Worm (Caenorhabditis elegans) whole organism, L4 larva: Measurements from ENCODE around the gene R05A10.4.
A peak's percentile ranks its signal among the peaks of the same experiment; 100 is the strongest.

Experiments used
- F26F4.8 ChIP-seq: fragments of 200-800 bp; sonication (Bioruptor generic); conservative IDR thresholded peaks from 2 replicates; pipeline ENCODE4 v1.3.6; 2022; ENCODE audit warnings: missing genetic modification characterization, missing compliant biosample characterization
- Y105C5A.15 ChIP-seq: fragments of 200-800 bp; sonication (Bioruptor generic); IDR thresholded peaks from 2 replicates; pipeline ENCODE4 v1.3.6; 2022; ENCODE audit warnings: missing genetic modification characterization, missing compliant biosample characterization
- aha-1 ChIP-seq: fragments of 150-350 bp; peaks from one replicate; lab custom pipeline; 2014; ENCODE audit warnings: missing biosample characterization, missing genetic modification characterization
- ama-1 ChIP-seq: fragments of 150-350 bp; optimal IDR thresholded peaks from 2 replicates; lab custom pipeline; 2014; ENCODE audit warnings: inconsistent platforms, mixed read lengths
- attf-4 ChIP-seq: sonication (generic microtip); optimal IDR thresholded peaks from 3 replicates; lab custom pipeline; 2017; ENCODE audit warnings: missing biosample characterization, missing genetic modification characterization
- ceh-20 ChIP-seq: fragments of 200-800 bp; sonication (Bioruptor generic); IDR thresholded peaks from 2 replicates; pipeline ENCODE4 v1.3.6; 2022; ENCODE audit warnings: missing genetic modification reagents, missing genetic modification characterization, missing compliant biosample characterization
- ces-1 ChIP-seq: fragments of 150-350 bp; sonication (generic microtip); optimal IDR thresholded peaks from 4 replicates; lab custom pipeline; 2014; ENCODE audit warnings: missing biosample characterization, missing genetic modification reagents, missing genetic modification characterization
- daf-16 ChIP-seq, 3 experiments: sonication (generic microtip); optimal IDR thresholded peaks; 2 replicates each; lab custom pipeline; 2016 to 2017; ENCODE audit warnings: missing genetic modification characterization in 3 of 3, missing genetic modification reagents in 3 of 3, mild to moderate bottlenecking in 2 of 3, missing compliant biosample characterization in 2 of 3, missing biosample characterization in 1 of 3, moderate library complexity in 1 of 3
- daf-19 ChIP-seq: fragments of 200-800 bp; sonication (Bioruptor generic); conservative IDR thresholded peaks from 2 replicates; pipeline ENCODE4 v1.3.6; 2022; ENCODE audit warnings: missing genetic modification characterization, missing compliant biosample characterization
- dmd-6 ChIP-seq: fragments of 200-800 bp; sonication (Bioruptor generic); IDR thresholded peaks from 2 replicates; pipeline ENCODE4 v1.3.6; 2022; ENCODE audit warnings: missing genetic modification reagents, missing genetic modification characterization, missing compliant biosample characterization
- dmd-8 ChIP-seq: fragments of 200-800 bp; sonication (Bioruptor generic); IDR thresholded peaks from 2 replicates; pipeline ENCODE4 v1.3.6; 2022; ENCODE audit warnings: missing genetic modification characterization, missing compliant biosample characterization
- dve-1 ChIP-seq: sonication (generic microtip); optimal IDR thresholded peaks from 2 replicates; lab custom pipeline; 2017; ENCODE audit warnings: antibody characterized with exemption, mild to moderate bottlenecking, missing genetic modification characterization, missing compliant biosample characterization; ENCODE audit not compliant: insufficient read depth
- fkh-10 ChIP-seq: fragments of 150-350 bp; optimal IDR thresholded peaks from 2 replicates; lab custom pipeline; 2014; ENCODE audit warnings: missing biosample characterization, missing genetic modification reagents, missing genetic modification characterization
- gei-8 ChIP-seq: fragments of 200-800 bp; sonication (Bioruptor generic); optimal IDR thresholded peaks from 2 replicates; lab custom pipeline; 2018; ENCODE audit warnings: mild to moderate bottlenecking, missing genetic modification characterization, missing compliant biosample characterization
- hif-1 ChIP-seq, 2 experiments: sonication (generic microtip); optimal IDR thresholded peaks; 2 replicates each; lab custom pipeline; 2016 to 2017; ENCODE audit warnings: missing compliant biosample characterization in 2 of 2, missing genetic modification characterization in 2 of 2, missing genetic modification reagents in 2 of 2, missing genotype in 2 of 2, mild to moderate bottlenecking in 1 of 2
- hlh-30 ChIP-seq: sonication (generic microtip); optimal IDR thresholded peaks from 2 replicates; lab custom pipeline; 2017; ENCODE audit warnings: antibody characterized with exemption, mild to moderate bottlenecking, missing genetic modification characterization, missing compliant biosample characterization; ENCODE audit not compliant: insufficient read depth
- lin-1 ChIP-seq: fragments of 200-800 bp; sonication (Bioruptor generic); IDR thresholded peaks from 2 replicates; pipeline ENCODE4 v1.3.6; 2022; ENCODE audit warnings: missing genetic modification reagents, missing genetic modification characterization, missing compliant biosample characterization
- lin-13 ChIP-seq: fragments of 150-350 bp; optimal IDR thresholded peaks from 2 replicates; lab custom pipeline; 2014; ENCODE audit warnings: missing biosample characterization, missing genetic modification reagents, missing genetic modification characterization
- lin-15B ChIP-seq: fragments of 150-350 bp; sonication (generic microtip); optimal IDR thresholded peaks from 3 replicates; lab custom pipeline; 2014; ENCODE audit warnings: missing biosample characterization, missing genetic modification characterization
- lin-29 ChIP-seq: fragments of 200-800 bp; sonication (Bioruptor generic); IDR thresholded peaks from 2 replicates; pipeline ENCODE4 v1.3.6; 2022; ENCODE audit warnings: missing genetic modification reagents, missing genetic modification characterization, missing compliant biosample characterization
- lin-39 ChIP-seq: fragments of 150-350 bp; optimal IDR thresholded peaks from 2 replicates; lab custom pipeline; 2014; ENCODE audit warnings: missing biosample characterization, missing genetic modification reagents, missing genetic modification characterization
- lsy-2 ChIP-seq, 2 experiments: fragments of 150-350 bp in 1 of 2; sonication (generic microtip) in 1 of 2; optimal IDR thresholded peaks; 2 replicates each; lab custom pipeline; 2014 to 2017; ENCODE audit warnings: missing biosample characterization in 2 of 2, missing genetic modification characterization in 2 of 2
- madf-5 ChIP-seq, 2 experiments: fragments of 200-800 bp; sonication (Bioruptor generic); IDR thresholded peaks; 2 replicates each; pipeline ENCODE4 v1.3.6; 2022; ENCODE audit warnings: missing compliant biosample characterization in 2 of 2, missing genetic modification characterization in 2 of 2
- madf-9 ChIP-seq: fragments of 200-800 bp; sonication (Bioruptor generic); conservative IDR thresholded peaks from 2 replicates; pipeline ENCODE4 v1.3.6; 2022; ENCODE audit warnings: missing genetic modification reagents, missing genetic modification characterization, missing compliant biosample characterization
- mdl-1 ChIP-seq, 2 experiments: fragments of 150-350 bp in 1 of 2; sonication (generic microtip) in 1 of 2; optimal IDR thresholded peaks; 2 replicates each; lab custom pipeline; 2014 to 2017; ENCODE audit warnings: missing biosample characterization in 2 of 2, missing genetic modification characterization in 2 of 2
- mep-1 ChIP-seq: fragments of 150-350 bp; sonication (generic microtip); optimal IDR thresholded peaks from 3 replicates; lab custom pipeline; 2014; ENCODE audit warnings: missing biosample characterization, missing genetic modification characterization
- mxl-2 ChIP-seq: fragments of 200-800 bp; sonication (Bioruptor generic); conservative IDR thresholded peaks from 2 replicates; pipeline ENCODE4 v1.3.6; 2022; ENCODE audit warnings: missing genetic modification reagents, missing genetic modification characterization, missing compliant biosample characterization
- nhr-11 ChIP-seq: fragments of 150-350 bp; optimal IDR thresholded peaks from 2 replicates; lab custom pipeline; 2014; ENCODE audit warnings: missing biosample characterization, missing genetic modification characterization
- nhr-28 ChIP-seq: fragments of 150-350 bp; optimal IDR thresholded peaks from 2 replicates; lab custom pipeline; 2014; ENCODE audit warnings: missing biosample characterization, missing genetic modification characterization
- nhr-48 ChIP-seq: sonication (generic microtip); optimal IDR thresholded peaks from 2 replicates; lab custom pipeline; 2016; ENCODE audit warnings: mild to moderate bottlenecking, missing genetic modification characterization, missing compliant biosample characterization
- nhr-76 ChIP-seq: fragments of 150-350 bp; optimal IDR thresholded peaks from 2 replicates; lab custom pipeline; 2014; ENCODE audit warnings: missing biosample characterization, missing genetic modification characterization
- saeg-2 ChIP-seq: fragments of 200-800 bp; sonication (Bioruptor generic); IDR thresholded peaks from 2 replicates; pipeline ENCODE4 v1.3.6; 2022; ENCODE audit warnings: missing genetic modification reagents, missing genetic modification characterization, missing compliant biosample characterization
- set-16 ChIP-seq: fragments of 200-800 bp; sonication (Bioruptor generic); IDR thresholded peaks from 2 replicates; pipeline ENCODE4 v1.3.6; 2022; ENCODE audit warnings: missing genetic modification reagents, missing genetic modification characterization, missing compliant biosample characterization
- snpc-1.2 ChIP-seq: fragments of 200-800 bp; sonication (Bioruptor generic); IDR thresholded peaks from 2 replicates; pipeline ENCODE4 v1.3.6; 2022; ENCODE audit warnings: missing genetic modification reagents, missing genetic modification characterization, missing compliant biosample characterization
- tra-1 ChIP-seq: fragments of 200-800 bp; sonication (Bioruptor generic); IDR thresholded peaks from 2 replicates; pipeline ENCODE4 v1.3.6; 2022; ENCODE audit warnings: missing genetic modification reagents, missing genetic modification characterization, missing compliant biosample characterization
- unc-62 ChIP-seq, 3 experiments: fragments of 150-350 bp in 1 of 3; sonication (generic microtip); optimal IDR thresholded peaks in 2 of 3; peaks in 1 of 3; 1 replicate in 1 of 3; 2 replicates in 2 of 3; lab custom pipeline; 2014 to 2017; ENCODE audit warnings: missing biosample characterization in 3 of 3, missing genetic modification characterization in 3 of 3, missing genetic modification reagents in 3 of 3, missing genotype in 1 of 3
- zfp-2 ChIP-seq: sonication (generic microtip); optimal IDR thresholded peaks from 2 replicates; lab custom pipeline; 2016; ENCODE audit warnings: mild to moderate bottlenecking, missing genetic modification characterization, missing compliant biosample characterization
- zip-11 ChIP-seq: fragments of 200-800 bp; sonication (Bioruptor generic); IDR thresholded peaks from 2 replicates; pipeline ENCODE4 v1.3.6; 2022; ENCODE audit warnings: missing genetic modification characterization, missing compliant biosample characterization
- ztf-7 ChIP-seq: fragments of 150-350 bp; optimal IDR thresholded peaks from 2 replicates; lab custom pipeline; 2014; ENCODE audit warnings: missing biosample characterization, missing genetic modification characterization

The R05A10.4 gene

ce11 chrIV:14196176-14196575 lies 23.9 kb downstream of the R05A10.4 start, which contains the start of gene F02H6.2:
Gene F02H6.2 (plus strand): TSS chrIV:14196476.
- no peak for TF ChIP-seq zfp-2

DNA sequence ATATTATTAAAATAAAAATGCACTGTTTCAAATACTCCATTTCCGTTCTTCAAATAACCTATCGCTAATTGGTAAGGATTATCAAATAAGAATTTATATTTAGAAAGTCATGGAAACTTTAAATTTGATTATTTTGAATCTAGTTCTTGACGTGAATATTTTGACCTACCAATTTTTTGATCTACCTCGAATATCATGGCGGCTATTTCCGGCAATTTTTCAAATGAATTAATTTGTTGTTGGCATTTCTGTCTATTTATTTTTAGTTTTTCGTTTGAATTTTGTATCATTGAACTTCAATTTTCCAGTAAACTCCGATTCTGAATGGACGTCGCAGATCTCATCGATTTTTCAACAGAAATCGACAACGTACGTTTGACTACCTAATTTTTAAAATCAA lies 30.9 kb downstream of the R05A10.4 start, which contains the start of gene F02H6.3:
Gene F02H6.3 (plus strand): TSS at position 266 of the 400 bp plus-strand sequence.
- TF ChIP-seq gei-8 (GFP tag; lab: Kevin White, UChicago) (no peak), lin-39 (tag; lab: Kevin White, UChicago) (no peak)

- TF ChIP-seq dmd-8 (GFP tag; lab: Robert Waterston, UW) (0 out of 2 replicates have a peak, but pooled peaks have one; percentile 56), Y105C5A.15 (GFP tag; lab: Robert Waterston, UW) (peak; percentile 54; the same call in 1 of the 2 replicates)
These were observed 36.1 kb downstream of the R05A10.4 start for ce11 chrIV:14208363-14208762.

DNA sequence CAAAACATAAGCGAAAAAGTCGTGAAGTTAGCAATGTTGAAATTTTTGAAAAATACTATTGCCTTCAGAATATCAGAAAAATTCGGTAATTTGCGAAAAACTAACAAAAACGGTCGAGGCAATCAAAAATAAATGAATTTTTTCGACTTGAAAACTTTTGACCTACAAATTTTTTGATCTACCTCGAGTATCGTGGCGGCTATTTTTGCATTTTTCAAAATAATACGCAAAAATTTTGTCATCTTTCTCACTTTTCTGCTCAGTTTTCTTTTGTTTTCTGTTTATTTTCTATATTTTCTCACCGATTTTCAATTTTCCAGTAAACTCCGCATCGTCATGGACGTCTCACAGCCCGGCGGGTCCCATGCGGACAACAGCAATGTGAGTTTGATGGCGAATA lies 43.5 kb downstream of the R05A10.4 start:
- TF ChIP-seq nhr-48 (no peak), nhr-11 (tag; lab: Kevin White, UChicago) (no peak), aha-1 (no peak)

DNA sequence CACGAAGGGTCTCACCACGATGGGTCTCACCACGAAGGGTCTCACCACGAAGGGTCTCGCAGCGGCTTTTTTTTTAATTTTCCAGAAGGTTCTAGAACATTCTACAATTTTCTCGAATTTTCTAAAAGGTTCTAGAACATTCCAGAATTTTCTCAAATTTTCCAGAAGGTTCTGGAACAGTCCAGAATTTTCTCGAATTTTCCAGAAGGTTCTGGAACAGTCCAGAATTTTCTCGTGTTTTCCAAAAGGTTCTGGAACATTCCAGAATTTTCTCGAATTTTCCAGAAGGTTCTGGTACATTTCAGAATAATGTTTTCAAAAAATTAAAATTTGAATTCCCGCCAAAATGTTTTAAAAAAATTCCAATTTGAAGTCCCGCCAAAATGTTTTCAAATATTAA lies 45.8 kb downstream of the R05A10.4 start:
- peak; percentile 23 for TF ChIP-seq snpc-1.2 (GFP tag; lab: Robert Waterston, UW)

DNA sequence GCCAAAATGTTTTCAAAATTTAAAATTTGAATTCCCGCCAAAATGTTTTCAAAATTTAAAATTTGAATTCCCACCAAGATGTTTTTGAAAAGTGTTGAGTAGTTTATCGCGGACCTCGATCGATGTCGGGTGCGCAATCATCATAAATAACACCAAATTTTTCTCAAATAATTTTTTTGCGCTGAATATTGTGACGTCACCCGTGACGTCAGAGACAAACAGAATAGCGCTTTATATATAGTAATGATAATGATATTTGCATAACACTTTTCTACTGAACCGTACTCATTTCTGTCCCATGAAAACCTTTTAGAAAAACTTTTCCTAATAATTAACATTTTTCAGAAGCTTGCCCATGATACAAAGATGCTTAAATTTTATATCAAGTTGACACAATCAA lies 46.2 kb downstream of the R05A10.4 start:
- peak; percentile 93 for TF ChIP-seq snpc-1.2 (GFP tag; lab: Robert Waterston, UW)

DNA sequence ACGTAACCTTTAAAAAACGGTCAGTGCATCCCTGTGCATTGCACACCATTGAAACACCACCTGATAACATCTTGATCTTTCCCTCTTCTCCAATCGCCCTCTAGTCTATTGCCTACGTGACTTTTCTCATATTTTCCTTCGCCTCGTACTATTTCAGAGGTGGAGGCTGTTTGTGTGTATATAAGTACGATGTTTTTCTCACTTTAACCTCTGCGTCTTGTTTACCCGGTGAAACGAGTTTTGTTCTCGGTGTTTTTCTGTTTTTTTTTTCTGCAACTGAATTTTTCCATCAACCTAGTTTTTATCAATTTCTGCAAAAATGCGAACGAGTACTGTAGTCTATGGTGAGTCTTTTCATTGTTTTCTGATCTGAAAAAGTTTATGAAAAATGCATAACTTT lies 47.4 kb downstream of the R05A10.4 start, which contains the start of gene sqrd-1:
Gene sqrd-1 (plus strand): TSS at position 158 of the 400 bp plus-strand sequence.
- TF ChIP-seq hif-1 (tag; optimal IDR thresholded peaks at IDR 0.05; lab: Kevin White, UChicago) (peak; percentile 97 to 99), mdl-1 (tag; optimal IDR thresholded peaks at IDR 0.05; lab: Kevin White, UChicago) (peak in 1 of 2 experiments; percentile 37), saeg-2 (GFP tag; lab: Robert Waterston, UW) (no peak), F26F4.8 (no peak), hlh-30 (tag; lab: Kevin White, UChicago) (peak; percentile 1), ama-1 (lab: Kevin White, UChicago) (peak; percentile 66), madf-9 (GFP tag; lab: Robert Waterston, UW) (no peak), fkh-10 (GFP tag; lab: Kevin White, UChicago) (no peak), dve-1 (tag; lab: Kevin White, UChicago) (peak; percentile 52), daf-16 (GFP tag; optimal IDR thresholded peaks at IDR 0.05; lab: Kevin White, UChicago) (peak in 1 of 2 experiments; percentile 93), daf-16 (tag; optimal IDR thresholded peaks at IDR 0.05; lab: Kevin White, UChicago) (peak; percentile 88), lsy-2 (tag; optimal IDR thresholded peaks at IDR 0.05; lab: Kevin White, UChicago) (peak in 1 of 2 experiments; percentile 43), ces-1 (GFP tag; lab: Kevin White, UChicago) (no peak), mxl-2 (GFP tag; lab: Robert Waterston, UW) (no peak), aha-1 (peak; percentile 100), set-16 (GFP tag; lab: Robert Waterston, UW) (no peak), ceh-20 (no peak), nhr-28 (tag; lab: Kevin White, UChicago) (peak; percentile 47), ztf-7 (no peak), lin-1 (GFP tag; lab: Robert Waterston, UW) (no peak), tra-1 (GFP tag; lab: Robert Waterston, UW) (no peak), lin-13 (GFP tag; lab: Kevin White, UChicago) (no peak), zip-11 (no peak), attf-4 (tag; lab: Kevin White, UChicago) (no peak), daf-19 (GFP tag; lab: Robert Waterston, UW) (no peak), mep-1 (peak; percentile 46), lin-15B (no peak), madf-5 (GFP tag; IDR thresholded peaks at IDR 0.05; lab: Robert Waterston, UW) (no peak), lin-29 (GFP tag; lab: Robert Waterston, UW) (no peak), unc-62 (GFP tag; optimal IDR thresholded peaks at IDR 0.05 in 1 of 2; lab: Kevin White, UChicago) (peak in 1 of 2 experiments; percentile 93), unc-62 (tag; optimal IDR thresholded peaks at IDR 0.05; lab: Kevin White, UChicago) (no peak), nhr-76 (tag; lab: Kevin White, UChicago) (no peak), dmd-6 (GFP tag; lab: Robert Waterston, UW) (peak; percentile 50)
